Worm (Caenorhabditis elegans): ENCODE data around the gene atad-3.
A peak's percentile ranks its signal among the peaks of the same experiment; 100 is the strongest.

atad-3 gene

DNA sequence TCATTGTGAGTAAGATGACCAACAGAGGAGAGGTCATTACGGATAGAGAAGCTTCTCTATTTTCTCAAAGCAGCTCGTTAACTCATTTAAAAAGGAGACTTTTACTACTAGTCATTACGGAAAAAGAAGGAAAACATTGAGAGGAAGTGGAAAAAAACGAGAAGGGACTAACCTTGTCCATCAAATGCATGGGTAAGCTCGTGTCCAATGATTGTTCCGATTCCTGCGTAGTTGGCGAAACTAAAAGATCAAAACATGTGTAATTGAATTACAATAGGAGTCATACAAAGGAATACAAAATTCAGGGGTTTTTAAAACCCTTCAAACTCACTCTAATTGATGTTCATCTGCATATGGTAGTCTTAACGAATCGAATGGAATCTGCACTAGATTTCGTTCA lies 36.2 kb downstream of the atad-3 start:
- TF ChIP-seq unc-42 (tag; optimal IDR thresholded peaks at IDR 0.05), result no peak
- no peak for TF ChIP-seq odd-2 (tag; optimal IDR thresholded peaks at IDR 0.05)
- no peak for TF ChIP-seq rnt-1 (tag; optimal IDR thresholded peaks at IDR 0.05)
- TF ChIP-seq hlh-15 (tag; optimal IDR thresholded peaks at IDR 0.05), result no peak
- no peak for TF ChIP-seq ceh-18 (tag; optimal IDR thresholded peaks at IDR 0.05)
- TF ChIP-seq ztf-16 (tag; optimal IDR thresholded peaks at IDR 0.05), result no peak
- TF ChIP-seq fkh-6 (tag; optimal IDR thresholded peaks at IDR 0.05), result no peak
- TF ChIP-seq npax-4 (tag; optimal IDR thresholded peaks at IDR 0.05), result no peak
- no peak for TF ChIP-seq hlh-13 (GFP tag; optimal IDR thresholded peaks at IDR 0.05)

ce11 chrII:10288926-10289325 lies 40.1 kb downstream of the atad-3 start:
- no peak for TF ChIP-seq ceh-19 (GFP tag; optimal IDR thresholded peaks at IDR 0.05)
- TF ChIP-seq fkh-10 (GFP tag; optimal IDR thresholded peaks at IDR 0.05), result no peak
- TF ChIP-seq ets-4 (tag; optimal IDR thresholded peaks at IDR 0.05), result no peak
- no peak for TF ChIP-seq hlh-6 (tag; optimal IDR thresholded peaks at IDR 0.05)
- no peak for TF ChIP-seq ceh-31 (tag; optimal IDR thresholded peaks at IDR 0.05)

DNA sequence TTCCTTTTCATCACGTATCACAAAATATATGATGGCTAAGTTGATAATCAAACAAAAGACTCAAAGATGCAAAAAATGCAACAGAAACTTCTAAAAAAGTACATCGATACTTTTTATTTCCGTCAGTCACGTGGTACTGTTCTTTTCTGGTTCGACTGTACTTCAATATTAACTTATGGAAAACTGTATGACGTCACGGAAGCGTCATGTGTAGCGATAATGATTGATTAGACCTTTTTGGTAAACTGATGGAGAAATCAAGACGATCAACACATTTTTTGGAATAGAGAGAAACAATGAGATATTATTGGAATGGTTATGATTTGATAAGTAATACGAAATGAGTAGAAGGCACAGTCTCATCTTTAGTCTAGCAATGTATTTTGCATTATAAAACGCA lies 45.5 kb downstream of the atad-3 start:
- TF ChIP-seq ceh-19 (GFP tag; optimal IDR thresholded peaks at IDR 0.05), result no peak
- no peak for TF ChIP-seq C08G9.2 (tag; optimal IDR thresholded peaks at IDR 0.05)
- no peak for TF ChIP-seq npax-4 (tag; optimal IDR thresholded peaks at IDR 0.05)
- TF ChIP-seq mec-3 (tag; optimal IDR thresholded peaks at IDR 0.05; ENCODE audit: borderline replicate concordance), result no peak
- no peak for TF ChIP-seq unc-86 (tag; optimal IDR thresholded peaks at IDR 0.05)
- TF ChIP-seq sox-2 (GFP tag; IDR thresholded peaks at IDR 0.05), result no peak
- no peak for TF ChIP-seq ceh-6 (GFP tag; optimal IDR thresholded peaks at IDR 0.05)
- no peak for TF ChIP-seq pqm-1 (tag; optimal IDR thresholded peaks at IDR 0.05)
- TF ChIP-seq elt-2 (tag; optimal IDR thresholded peaks at IDR 0.05), result no peak
- no peak for TF ChIP-seq tbx-2 (tag; optimal IDR thresholded peaks at IDR 0.05)
- no peak for TF ChIP-seq ceh-22 (tag; optimal IDR thresholded peaks at IDR 0.05)
- no peak for TF ChIP-seq K09A11.1 (tag; optimal IDR thresholded peaks at IDR 0.05; ENCODE audit: insufficient read depth)
- TF ChIP-seq pros-1 (tag; optimal IDR thresholded peaks at IDR 0.05), result no peak

DNA sequence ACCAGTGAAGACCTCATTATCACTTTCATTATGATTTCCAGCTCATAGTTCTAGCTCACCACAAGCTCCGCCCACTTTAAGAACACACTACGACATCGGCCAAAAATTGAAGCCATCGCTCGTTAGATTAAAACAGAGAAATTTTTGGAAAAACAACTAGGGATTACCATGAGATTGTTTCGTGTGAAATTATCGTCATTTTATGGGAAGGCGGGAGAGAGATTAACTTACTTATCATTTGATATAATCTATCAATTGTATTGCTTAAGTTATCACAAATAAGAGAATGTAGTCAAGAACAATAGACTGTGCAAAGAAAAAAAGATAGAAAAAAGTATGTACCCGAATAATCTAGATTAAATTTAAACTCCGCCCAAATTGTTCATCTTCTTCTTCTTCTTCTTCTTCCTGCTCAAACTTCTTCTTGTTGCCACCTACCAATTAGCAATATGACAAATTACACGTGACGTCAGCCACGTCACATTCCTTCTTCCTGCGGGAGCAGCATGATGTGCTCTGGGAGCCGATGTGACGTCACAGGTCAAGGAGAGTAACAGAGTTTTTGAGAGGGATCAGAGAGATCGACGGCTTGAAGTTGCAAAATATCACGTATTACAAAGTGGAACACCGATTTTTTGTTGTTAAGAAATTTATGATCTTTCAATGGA lies 51.4 kb downstream of the atad-3 start, which contains the start of gene nep-26:
nep-26 (minus strand) TSS at position 51 of the 668 bp plus-strand sequence.
- TF ChIP-seq unc-55 (GFP tag; optimal IDR thresholded peaks at IDR 0.05) (peak; percentile 33), odd-2 (tag; optimal IDR thresholded peaks at IDR 0.05) (no peak)
